Worm (Caenorhabditis elegans) whole organism, L4 larva: ENCODE data around the gene ZK596.3.

Experiments
- F10B5.3 ChIP-seq: sonication (generic microtip); optimal IDR thresholded peaks from 2 replicates; lab custom pipeline; 2016; ENCODE audit warnings: mild to moderate bottlenecking, missing genetic modification characterization, missing compliant biosample characterization
- F26F4.8 ChIP-seq: fragments of 200-800 bp; sonication (Bioruptor generic); conservative IDR thresholded peaks from 2 replicates; pipeline ENCODE4 v1.3.6; 2022; ENCODE audit warnings: missing genetic modification characterization, missing compliant biosample characterization
- F44E2.7 ChIP-seq: fragments of 200-800 bp; sonication (Bioruptor generic); IDR thresholded peaks from 2 replicates; pipeline ENCODE4 v2.1.2; 2022; ENCODE audit warnings: missing genetic modification characterization, missing compliant biosample characterization
- F49E8.2 ChIP-seq: sonication (generic microtip); optimal IDR thresholded peaks from 2 replicates; lab custom pipeline; 2016; ENCODE audit warnings: missing compliant biosample characterization, mild to moderate bottlenecking, missing genetic modification characterization, borderline replicate concordance
- Y105C5A.15 ChIP-seq: fragments of 200-800 bp; sonication (Bioruptor generic); IDR thresholded peaks from 2 replicates; pipeline ENCODE4 v1.3.6; 2022; ENCODE audit warnings: missing genetic modification characterization, missing compliant biosample characterization
- Y48G9A.11 ChIP-seq: fragments of 200-800 bp; sonication (Bioruptor generic); IDR thresholded peaks from 2 replicates; pipeline ENCODE4 v1.3.6; 2022; ENCODE audit warnings: missing genetic modification reagents, missing genetic modification characterization, missing compliant biosample characterization
- Y5F2A.4 ChIP-seq: fragments of 200-800 bp; sonication (Bioruptor generic); optimal IDR thresholded peaks from 2 replicates; lab custom pipeline; 2018; ENCODE audit warnings: mild to moderate bottlenecking, missing genetic modification characterization, missing compliant biosample characterization
- aha-1 ChIP-seq: fragments of 150-350 bp; peaks from one replicate; lab custom pipeline; 2014; ENCODE audit warnings: missing biosample characterization, missing genetic modification characterization
- arid-1 ChIP-seq: fragments of 200-800 bp; sonication (Bioruptor generic); conservative IDR thresholded peaks from 2 replicates; pipeline ENCODE4 v1.3.6; 2022; ENCODE audit warnings: missing genetic modification reagents, missing genetic modification characterization, missing compliant biosample characterization
- ceh-20 ChIP-seq: fragments of 200-800 bp; sonication (Bioruptor generic); IDR thresholded peaks from 2 replicates; pipeline ENCODE4 v1.3.6; 2022; ENCODE audit warnings: missing genetic modification reagents, missing genetic modification characterization, missing compliant biosample characterization
- ceh-28 ChIP-seq: fragments of 150-350 bp; optimal IDR thresholded peaks from 2 replicates; lab custom pipeline; 2014; ENCODE audit warnings: missing biosample characterization, missing genetic modification reagents, missing genetic modification characterization
- ceh-32 ChIP-seq: sonication (generic microtip); optimal IDR thresholded peaks from 2 replicates; lab custom pipeline; 2016; ENCODE audit warnings: mild to moderate bottlenecking, missing genetic modification characterization, missing compliant biosample characterization; ENCODE audit not compliant: poor library complexity
- cey-2 ChIP-seq: sonication (generic microtip); optimal IDR thresholded peaks from 3 replicates; lab custom pipeline; 2017; ENCODE audit warnings: missing genetic modification characterization, mild to moderate bottlenecking, missing compliant biosample characterization, antibody characterized with exemption, borderline replicate concordance; ENCODE audit not compliant: insufficient read depth
- ctbp-1 ChIP-seq: fragments of 200-800 bp; sonication (Bioruptor generic); IDR thresholded peaks from 2 replicates; pipeline ENCODE4 v1.3.6; 2022; ENCODE audit warnings: missing genetic modification reagents, missing genetic modification characterization, missing compliant biosample characterization
- daf-8 ChIP-seq: fragments of 200-800 bp; sonication (Bioruptor generic); IDR thresholded peaks from 2 replicates; pipeline ENCODE4 v1.3.6; 2022; ENCODE audit warnings: missing genetic modification characterization, missing compliant biosample characterization
- egl-43 ChIP-seq: fragments of 200-800 bp; sonication (Bioruptor generic); IDR thresholded peaks from 2 replicates; pipeline ENCODE4 v1.3.6; 2022; ENCODE audit warnings: missing genetic modification reagents, missing genetic modification characterization, missing compliant biosample characterization
- fkh-10 ChIP-seq: fragments of 150-350 bp; optimal IDR thresholded peaks from 2 replicates; lab custom pipeline; 2014; ENCODE audit warnings: missing biosample characterization, missing genetic modification reagents, missing genetic modification characterization
- fos-1 ChIP-seq: fragments of 150-350 bp; optimal IDR thresholded peaks from 2 replicates; lab custom pipeline; 2014; ENCODE audit warnings: missing biosample characterization, missing genetic modification characterization
- gei-8 ChIP-seq: fragments of 200-800 bp; sonication (Bioruptor generic); optimal IDR thresholded peaks from 2 replicates; lab custom pipeline; 2018; ENCODE audit warnings: mild to moderate bottlenecking, missing genetic modification characterization, missing compliant biosample characterization
- hif-1 ChIP-seq, 2 experiments: sonication (generic microtip); optimal IDR thresholded peaks; 2 replicates each; lab custom pipeline; 2016 to 2017; ENCODE audit warnings: missing compliant biosample characterization in 2 of 2, missing genetic modification characterization in 2 of 2, missing genetic modification reagents in 2 of 2, missing genotype in 2 of 2, mild to moderate bottlenecking in 1 of 2
- hlh-11 ChIP-seq: fragments of 200-800 bp; sonication (Bioruptor generic); optimal IDR thresholded peaks from 2 replicates; lab custom pipeline; 2018; ENCODE audit warnings: mild to moderate bottlenecking, missing genetic modification characterization, missing compliant biosample characterization
- hmg-1.1 ChIP-seq: fragments of 200-800 bp; sonication (Bioruptor generic); IDR thresholded peaks from 2 replicates; pipeline ENCODE4 v1.3.6; 2022; ENCODE audit warnings: missing genetic modification reagents, missing genetic modification characterization, missing compliant biosample characterization
- lin-1 ChIP-seq: fragments of 200-800 bp; sonication (Bioruptor generic); IDR thresholded peaks from 2 replicates; pipeline ENCODE4 v1.3.6; 2022; ENCODE audit warnings: missing genetic modification reagents, missing genetic modification characterization, missing compliant biosample characterization
- lin-13 ChIP-seq: fragments of 150-350 bp; optimal IDR thresholded peaks from 2 replicates; lab custom pipeline; 2014; ENCODE audit warnings: missing biosample characterization, missing genetic modification reagents, missing genetic modification characterization
- lin-29 ChIP-seq: fragments of 200-800 bp; sonication (Bioruptor generic); IDR thresholded peaks from 2 replicates; pipeline ENCODE4 v1.3.6; 2022; ENCODE audit warnings: missing genetic modification reagents, missing genetic modification characterization, missing compliant biosample characterization
- lin-38 ChIP-seq: fragments of 200-800 bp; sonication (Bioruptor generic); IDR thresholded peaks from 2 replicates; pipeline ENCODE4 v1.3.6; 2022; ENCODE audit warnings: missing genetic modification reagents, missing genetic modification characterization, missing compliant biosample characterization
- lin-39 ChIP-seq: fragments of 150-350 bp; optimal IDR thresholded peaks from 2 replicates; lab custom pipeline; 2014; ENCODE audit warnings: missing biosample characterization, missing genetic modification reagents, missing genetic modification characterization
- mdl-1 ChIP-seq, 2 experiments: fragments of 150-350 bp in 1 of 2; sonication (generic microtip) in 1 of 2; optimal IDR thresholded peaks; 2 replicates each; lab custom pipeline; 2014 to 2017; ENCODE audit warnings: missing biosample characterization in 2 of 2, missing genetic modification characterization in 2 of 2
- mdt-29 ChIP-seq: fragments of 200-800 bp; sonication (Bioruptor generic); IDR thresholded peaks from 2 replicates; pipeline ENCODE4 v1.3.6; 2022; ENCODE audit warnings: missing genetic modification reagents, missing genetic modification characterization, missing compliant biosample characterization
- mep-1 ChIP-seq: fragments of 150-350 bp; sonication (generic microtip); optimal IDR thresholded peaks from 3 replicates; lab custom pipeline; 2014; ENCODE audit warnings: missing biosample characterization, missing genetic modification characterization
- mes-2 ChIP-seq: sonication (generic microtip); optimal IDR thresholded peaks from 2 replicates; lab custom pipeline; 2016; ENCODE audit warnings: missing genotype, mild to moderate bottlenecking, missing genetic modification characterization, missing compliant biosample characterization; ENCODE audit not compliant: poor library complexity, severe bottlenecking
- mxl-2 ChIP-seq: fragments of 200-800 bp; sonication (Bioruptor generic); conservative IDR thresholded peaks from 2 replicates; pipeline ENCODE4 v1.3.6; 2022; ENCODE audit warnings: missing genetic modification reagents, missing genetic modification characterization, missing compliant biosample characterization
- nhr-237 ChIP-seq: sonication (generic microtip); optimal IDR thresholded peaks from 2 replicates; lab custom pipeline; 2017; ENCODE audit warnings: missing biosample characterization, missing genetic modification characterization
- nhr-28 ChIP-seq: fragments of 150-350 bp; optimal IDR thresholded peaks from 2 replicates; lab custom pipeline; 2014; ENCODE audit warnings: missing biosample characterization, missing genetic modification characterization
- nhr-41 ChIP-seq: fragments of 200-800 bp; sonication (Bioruptor generic); IDR thresholded peaks from 2 replicates; pipeline ENCODE4 v1.3.6; 2022; ENCODE audit warnings: missing genetic modification reagents, missing genetic modification characterization, missing compliant biosample characterization
- nhr-42 ChIP-seq: fragments of 200-800 bp; sonication (Bioruptor generic); IDR thresholded peaks from 2 replicates; pipeline ENCODE4 v1.3.6; 2022; ENCODE audit warnings: missing genetic modification characterization, missing compliant biosample characterization
- nhr-6 ChIP-seq: fragments of 150-350 bp; optimal IDR thresholded peaks from 2 replicates; lab custom pipeline; 2014; ENCODE audit warnings: missing biosample characterization, missing genetic modification characterization
- nhr-76 ChIP-seq: fragments of 150-350 bp; optimal IDR thresholded peaks from 2 replicates; lab custom pipeline; 2014; ENCODE audit warnings: missing biosample characterization, missing genetic modification characterization
- nhr-77 ChIP-seq: fragments of 150-350 bp; optimal IDR thresholded peaks from 2 replicates; lab custom pipeline; 2014; ENCODE audit warnings: missing biosample characterization, missing genetic modification characterization
- php-3 ChIP-seq: fragments of 200-800 bp; sonication (Bioruptor generic); IDR thresholded peaks from 2 replicates; pipeline ENCODE4 v1.3.6; 2022; ENCODE audit warnings: missing genetic modification reagents, missing genetic modification characterization, missing compliant biosample characterization
- pqm-1 ChIP-seq: sonication (generic microtip); optimal IDR thresholded peaks from 2 replicates; lab custom pipeline; 2017; ENCODE audit warnings: missing biosample characterization, missing genetic modification characterization
- rbr-2 ChIP-seq: sonication (generic microtip); optimal IDR thresholded peaks from 2 replicates; lab custom pipeline; 2016; ENCODE audit warnings: missing genotype, missing genetic modification characterization, missing compliant biosample characterization
- saeg-2 ChIP-seq: fragments of 200-800 bp; sonication (Bioruptor generic); IDR thresholded peaks from 2 replicates; pipeline ENCODE4 v1.3.6; 2022; ENCODE audit warnings: missing genetic modification reagents, missing genetic modification characterization, missing compliant biosample characterization
- set-16 ChIP-seq: fragments of 200-800 bp; sonication (Bioruptor generic); IDR thresholded peaks from 2 replicates; pipeline ENCODE4 v1.3.6; 2022; ENCODE audit warnings: missing genetic modification reagents, missing genetic modification characterization, missing compliant biosample characterization
- unc-130 ChIP-seq: sonication (generic microtip); optimal IDR thresholded peaks from 2 replicates; lab custom pipeline; 2016; ENCODE audit warnings: missing genetic modification reagents, missing genetic modification characterization, missing compliant biosample characterization
- unc-39 ChIP-seq: sonication (generic microtip); optimal IDR thresholded peaks from 2 replicates; lab custom pipeline; 2017; ENCODE audit warnings: missing biosample characterization, missing genetic modification characterization
- zag-1 ChIP-seq: fragments of 150-350 bp; optimal IDR thresholded peaks from 2 replicates; lab custom pipeline; 2014; ENCODE audit warnings: missing biosample characterization, missing genetic modification characterization
- zfp-2 ChIP-seq: sonication (generic microtip); optimal IDR thresholded peaks from 2 replicates; lab custom pipeline; 2016; ENCODE audit warnings: mild to moderate bottlenecking, missing genetic modification characterization, missing compliant biosample characterization
- zfp-3 ChIP-seq: fragments of 200-800 bp; sonication (Bioruptor generic); conservative IDR thresholded peaks from 2 replicates; pipeline ENCODE4 v1.3.6; 2022; ENCODE audit warnings: missing genetic modification reagents, missing genetic modification characterization, missing compliant biosample characterization

The ZK596.3 gene

ce11 chrIV:10935853-10936491 lies 31.8 kb upstream of the ZK596.3 start, which contains the start of gene lgg-2 (continued):
- TF ChIP-seq fkh-10 = peak; percentile 47
- TF ChIP-seq ceh-32 (tag; lab: Kevin White, UChicago) = peak; percentile 4
- TF ChIP-seq php-3 (GFP tag; lab: Robert Waterston, UW) = 0 out of 2 replicates have a peak, but pooled peaks have one; percentile 55
- peak; percentile 75 for TF ChIP-seq gei-8
- peak; percentile 54; the same call in 1 of the 2 replicates for TF ChIP-seq lin-29
- peak; percentile 87 for TF ChIP-seq ceh-20 (GFP tag; lab: Robert Waterston, UW)
- peak; percentile 22 for TF ChIP-seq nhr-76
- peak; percentile 91 for TF ChIP-seq lin-1 (GFP tag; lab: Robert Waterston, UW)
- TF ChIP-seq mes-2 (tag; lab: Kevin White, UChicago) = peak; percentile 86
- peak; percentile 12 for TF ChIP-seq Y5F2A.4 (GFP tag; lab: Kevin White, UChicago)
- TF ChIP-seq F26F4.8 (GFP tag; lab: Robert Waterston, UW) = no peak
- peak; percentile 73 for TF ChIP-seq lin-38 (GFP tag; lab: Robert Waterston, UW)
- peak; percentile 76 for TF ChIP-seq set-16 (GFP tag; lab: Robert Waterston, UW)
- no peak for TF ChIP-seq fos-1
- TF ChIP-seq ceh-28 (tag; lab: Kevin White, UChicago) = peak; percentile 75
- TF ChIP-seq lin-13 = peak; percentile 89
- peak; percentile 58; the same call in 1 of the 2 replicates for TF ChIP-seq Y105C5A.15 (GFP tag; lab: Robert Waterston, UW)
- peak; percentile 93 for TF ChIP-seq mdt-29 (GFP tag; lab: Robert Waterston, UW)
- no peak for TF ChIP-seq Y48G9A.11 (GFP tag; lab: Robert Waterston, UW)
- peak; percentile 63 for TF ChIP-seq cey-2 (tag; lab: Kevin White, UChicago)
- peak; percentile 87 for TF ChIP-seq ctbp-1 (GFP tag; lab: Robert Waterston, UW)
- no peak for TF ChIP-seq daf-8 (GFP tag; lab: Robert Waterston, UW)
- TF ChIP-seq nhr-77 = peak; percentile 88
- peak; percentile 39 for TF ChIP-seq zfp-2 (tag; lab: Kevin White, UChicago)
- peak; percentile 26 for TF ChIP-seq zag-1 (tag; lab: Kevin White, UChicago)
- TF ChIP-seq nhr-41 (GFP tag; lab: Robert Waterston, UW) = peak; percentile 84
- TF ChIP-seq arid-1 (GFP tag; lab: Robert Waterston, UW) = peak; percentile 69; the same call in 1 of the 2 replicates
- TF ChIP-seq mdl-1 (tag; optimal IDR thresholded peaks at IDR 0.05; lab: Kevin White, UChicago) = peak; percentile 69 to 96
- TF ChIP-seq hif-1 (tag; optimal IDR thresholded peaks at IDR 0.05; lab: Kevin White, UChicago) = peak; percentile 24 to 77
- TF ChIP-seq unc-39 = no peak
- TF ChIP-seq F44E2.7 (GFP tag; lab: Robert Waterston, UW) = no peak
- peak; percentile 6 for TF ChIP-seq F10B5.3 (tag; lab: Kevin White, UChicago)
- TF ChIP-seq egl-43 (GFP tag; lab: Robert Waterston, UW) = peak; percentile 65; the same call in 1 of the 2 replicates
- TF ChIP-seq nhr-6 (tag; lab: Kevin White, UChicago) = peak; percentile 97
- no peak for TF ChIP-seq nhr-237 (tag; lab: Kevin White, UChicago)
- TF ChIP-seq pqm-1 (tag; lab: Kevin White, UChicago) = peak; percentile 74
- peak; percentile 87 for TF ChIP-seq nhr-42 (GFP tag; lab: Robert Waterston, UW)
- TF ChIP-seq, all 104 proteins: peak for 64

ce11 chrIV:10935336-10935735 lies 31.2 kb upstream of the ZK596.3 start:
- TF ChIP-seq hlh-11 (tag; lab: Kevin White, UChicago) (peak; percentile 99), lin-39 (tag; lab: Kevin White, UChicago) (no peak), hmg-1.1 (GFP tag; lab: Robert Waterston, UW) (peak; percentile 78), saeg-2 (GFP tag; lab: Robert Waterston, UW) (no peak), mxl-2 (GFP tag; lab: Robert Waterston, UW) (peak; percentile 91), rbr-2 (tag; lab: Kevin White, UChicago) (no peak), php-3 (GFP tag; lab: Robert Waterston, UW) (peak; percentile 44; the same call in 1 of the 2 replicates), unc-130 (GFP tag; lab: Kevin White, UChicago) (no peak), mep-1 (tag; lab: Kevin White, UChicago) (peak; percentile 90), ceh-28 (tag; lab: Kevin White, UChicago) (peak; percentile 59), Y48G9A.11 (GFP tag; lab: Robert Waterston, UW) (no peak), F49E8.2 (tag; lab: Kevin White, UChicago) (no peak), zfp-3 (GFP tag; lab: Robert Waterston, UW) (peak; percentile 50; the same call in 1 of the 2 replicates), fos-1 (no peak), aha-1 (tag; lab: Kevin White, UChicago) (peak; percentile 75), nhr-28 (tag; lab: Kevin White, UChicago) (peak; percentile 55), arid-1 (GFP tag; lab: Robert Waterston, UW) (0 out of 2 replicates have a peak, but pooled peaks have one; percentile 34)
